Worm (Caenorhabditis elegans) whole organism, mixed stage, embryonic: Measurements from ENCODE around the gene sru-42.

Experiments used
- bed-3 ChIP-seq: fragments of 200-800 bp; sonication (Bioruptor generic); optimal IDR thresholded peaks from 3 replicates; lab custom pipeline; 2018; ENCODE audit warnings: mild to moderate bottlenecking, missing genetic modification characterization, moderate library complexity, missing compliant biosample characterization
- blmp-1 ChIP-seq: fragments of 150-350 bp; optimal IDR thresholded peaks from 2 replicates; lab custom pipeline; 2014; ENCODE audit warnings: missing biosample characterization, missing genetic modification characterization
- ceh-39 ChIP-seq: fragments of 150-350 bp; optimal IDR thresholded peaks from 2 replicates; lab custom pipeline; 2014; ENCODE audit warnings: missing biosample characterization, missing genetic modification characterization
- ceh-43 ChIP-seq: fragments of 200-800 bp; sonication (Bioruptor generic); optimal IDR thresholded peaks from 2 replicates; lab custom pipeline; 2018; ENCODE audit warnings: mild to moderate bottlenecking, missing genetic modification characterization, moderate library complexity, missing compliant biosample characterization
- ceh-83 ChIP-seq: fragments of 200-800 bp; sonication (Bioruptor generic); optimal IDR thresholded peaks from 2 replicates; lab custom pipeline; 2018; ENCODE audit warnings: mild to moderate bottlenecking, missing genetic modification characterization, missing compliant biosample characterization
- ces-1 ChIP-seq: fragments of 150-350 bp; optimal IDR thresholded peaks from 2 replicates; lab custom pipeline; 2014; ENCODE audit warnings: missing biosample characterization, missing genetic modification reagents, missing genetic modification characterization
- cnd-1 ChIP-seq: fragments of 200-800 bp; sonication (Bioruptor generic); optimal IDR thresholded peaks from 2 replicates; lab custom pipeline; 2018; ENCODE audit warnings: mild to moderate bottlenecking, missing genetic modification characterization, missing compliant biosample characterization
- drap-1 ChIP-seq: fragments of 200-800 bp; sonication (Bioruptor generic); optimal IDR thresholded peaks from 3 replicates; lab custom pipeline; 2018; ENCODE audit warnings: mild to moderate bottlenecking, missing genetic modification characterization, missing compliant biosample characterization
- elt-1 ChIP-seq: sonication (generic microtip); optimal IDR thresholded peaks from 2 replicates; lab custom pipeline; 2017; ENCODE audit warnings: missing genetic modification characterization, mild to moderate bottlenecking, missing compliant biosample characterization, antibody characterized with exemption, moderate library complexity, borderline replicate concordance; ENCODE audit not compliant: insufficient read depth
- flh-1 ChIP-seq: fragments of 200-800 bp; sonication (Bioruptor generic); optimal IDR thresholded peaks from 2 replicates; lab custom pipeline; 2018; ENCODE audit warnings: mild to moderate bottlenecking, missing genetic modification characterization, moderate library complexity, missing compliant biosample characterization
- ham-2 ChIP-seq: fragments of 200-800 bp; sonication (Bioruptor generic); optimal IDR thresholded peaks from 2 replicates; lab custom pipeline; 2018; ENCODE audit warnings: mild to moderate bottlenecking, missing genetic modification characterization, missing compliant biosample characterization
- hlh-1 ChIP-seq: fragments of 150-350 bp; optimal IDR thresholded peaks from 2 replicates; lab custom pipeline; 2014; ENCODE audit warnings: missing biosample characterization, missing genetic modification reagents, missing genetic modification characterization
- lin-13 ChIP-seq: fragments of 150-350 bp; optimal IDR thresholded peaks from 2 replicates; lab custom pipeline; 2014; ENCODE audit warnings: missing biosample characterization, missing genetic modification characterization
- lin-32 ChIP-seq: fragments of 200-800 bp; sonication (Bioruptor generic); optimal IDR thresholded peaks from 2 replicates; lab custom pipeline; 2018; ENCODE audit warnings: mild to moderate bottlenecking, missing genetic modification characterization, missing compliant biosample characterization
- lsy-2 ChIP-seq: fragments of 150-350 bp; optimal IDR thresholded peaks from 2 replicates; lab custom pipeline; 2014; ENCODE audit warnings: missing biosample characterization, missing genetic modification characterization
- mab-5 ChIP-seq: fragments of 150-350 bp; optimal IDR thresholded peaks from 2 replicates; lab custom pipeline; 2014; ENCODE audit warnings: missing biosample characterization, missing genetic modification characterization
- nhr-12 ChIP-seq: fragments of 150-350 bp; optimal IDR thresholded peaks from 2 replicates; lab custom pipeline; 2014; ENCODE audit warnings: missing biosample characterization, missing genetic modification characterization
- nhr-2 ChIP-seq: fragments of 150-350 bp; optimal IDR thresholded peaks from 2 replicates; lab custom pipeline; 2014; ENCODE audit warnings: missing biosample characterization, missing genetic modification characterization
- nhr-237 ChIP-seq: fragments of 150-350 bp; optimal IDR thresholded peaks from 2 replicates; lab custom pipeline; 2014; ENCODE audit warnings: missing biosample characterization, missing genetic modification characterization
- nhr-28 ChIP-seq: fragments of 150-350 bp; optimal IDR thresholded peaks from 2 replicates; lab custom pipeline; 2014; ENCODE audit warnings: missing biosample characterization, missing genetic modification characterization
- nhr-76 ChIP-seq: sonication (generic microtip); optimal IDR thresholded peaks from 2 replicates; lab custom pipeline; 2017; ENCODE audit warnings: missing biosample characterization, missing genetic modification characterization
- sem-2 ChIP-seq: fragments of 200-800 bp; sonication (Bioruptor generic); optimal IDR thresholded peaks from 2 replicates; lab custom pipeline; 2018; ENCODE audit warnings: mild to moderate bottlenecking, missing genetic modification characterization, missing compliant biosample characterization
- snpc-4 ChIP-seq: fragments of 150-350 bp; optimal IDR thresholded peaks from 2 replicates; lab custom pipeline; 2014; ENCODE audit warnings: missing biosample characterization, missing genetic modification characterization
- sptf-1 ChIP-seq: sonication (generic microtip); optimal IDR thresholded peaks from 2 replicates; lab custom pipeline; 2017; ENCODE audit warnings: mild to moderate bottlenecking, missing genetic modification characterization, moderate library complexity, missing compliant biosample characterization
- tbx-8 ChIP-seq: fragments of 200-800 bp; sonication (Bioruptor generic); optimal IDR thresholded peaks from 2 replicates; lab custom pipeline; 2018; ENCODE audit warnings: mild to moderate bottlenecking, missing genetic modification characterization, moderate library complexity, missing compliant biosample characterization
- unc-120 ChIP-seq: sonication (generic microtip); optimal IDR thresholded peaks from 2 replicates; lab custom pipeline; 2017; ENCODE audit warnings: missing genetic modification characterization, missing compliant biosample characterization; ENCODE audit not compliant: poor library complexity, severe bottlenecking
- unc-39 ChIP-seq: fragments of 150-350 bp; optimal IDR thresholded peaks from 2 replicates; lab custom pipeline; 2014; ENCODE audit warnings: missing biosample characterization, missing genetic modification characterization
- unc-62 ChIP-seq: fragments of 150-350 bp; optimal IDR thresholded peaks from 2 replicates; lab custom pipeline; 2014; ENCODE audit warnings: missing biosample characterization, missing genetic modification reagents, missing genetic modification characterization
- zip-8 ChIP-seq: fragments of 150-350 bp; optimal IDR thresholded peaks from 2 replicates; lab custom pipeline; 2014; ENCODE audit warnings: missing biosample characterization, missing genetic modification characterization

Gene sru-42

ce11 chrV:15612886-15613285 lies 37.4 kb upstream of the sru-42 start, which contains the start of gene str-263:
Gene str-263, plus strand, starts transcription at chrV:15613186.
- TF ChIP-seq lsy-2 (tag; lab: Kevin White, UChicago) (no peak), ceh-39 (no peak), bed-3 (GFP tag; lab: Kevin White, UChicago) (no peak), ham-2 (GFP tag; lab: Kevin White, UChicago) (no peak), ceh-83 (GFP tag; lab: Kevin White, UChicago) (no peak), sem-2 (GFP tag; lab: Kevin White, UChicago) (no peak), snpc-4 (tag; lab: Kevin White, UChicago) (no peak), hlh-1 (tag; lab: Kevin White, UChicago) (no peak), nhr-76 (tag; lab: Kevin White, UChicago) (no peak), tbx-8 (GFP tag; lab: Kevin White, UChicago) (no peak), mab-5 (tag; lab: Kevin White, UChicago) (no peak), zip-8 (tag; lab: Kevin White, UChicago) (no peak), cnd-1 (no peak), blmp-1 (tag; lab: Kevin White, UChicago) (no peak), nhr-12 (tag; lab: Kevin White, UChicago) (no peak), ces-1 (no peak)

ce11 chrV:15614534-15614933 lies 35.7 kb upstream of the sru-42 start:
- no peak for TF ChIP-seq sem-2 (GFP tag; lab: Kevin White, UChicago)
- TF ChIP-seq nhr-237 (tag; lab: Kevin White, UChicago), result no peak
- TF ChIP-seq flh-1, result no peak
- TF ChIP-seq nhr-28, result no peak
- no peak for TF ChIP-seq lin-32 (GFP tag; lab: Kevin White, UChicago)
- TF ChIP-seq mab-5 (tag; lab: Kevin White, UChicago), result no peak
- TF ChIP-seq ces-1, result no peak
- TF ChIP-seq ceh-83 (GFP tag; lab: Kevin White, UChicago), result no peak
- TF ChIP-seq ham-2 (GFP tag; lab: Kevin White, UChicago), result no peak
- no peak for TF ChIP-seq ceh-43 (GFP tag; lab: Kevin White, UChicago)
- TF ChIP-seq drap-1 (GFP tag; lab: Kevin White, UChicago), result no peak
- no peak for TF ChIP-seq blmp-1 (tag; lab: Kevin White, UChicago)
- TF ChIP-seq cnd-1, result no peak
- TF ChIP-seq sptf-1, result no peak
- TF ChIP-seq hlh-1 (tag; lab: Kevin White, UChicago), result no peak
- TF ChIP-seq nhr-12 (tag; lab: Kevin White, UChicago), result no peak

- TF ChIP-seq nhr-2 (tag; lab: Kevin White, UChicago) (no peak), cnd-1 (no peak)
Measured at ce11 chrV:15621518-15621917, 28.7 kb upstream of the sru-42 start, which contains the start of gene C55A1.1. Gene C55A1.1, plus strand, starts transcription at chrV:15621818.

ce11 chrV:15625561-15625960 lies 24.7 kb upstream of the sru-42 start, which contains the start of gene C55A1.11:
Gene C55A1.11, plus strand, starts transcription at chrV:15625861.
- TF ChIP-seq ham-2 (GFP tag; lab: Kevin White, UChicago) (no peak), lin-13 (tag; lab: Kevin White, UChicago) (no peak), drap-1 (GFP tag; lab: Kevin White, UChicago) (no peak), sem-2 (GFP tag; lab: Kevin White, UChicago) (no peak)
- TF ChIP-seq, all 35 proteins: peak for 0

ce11 chrV:15629543-15629942 lies 20.7 kb upstream of the sru-42 start, which contains the start of gene str-248:
Gene str-248, minus strand, starts transcription at chrV:15629643.
- no peak for TF ChIP-seq ceh-83 (GFP tag; lab: Kevin White, UChicago)
- no peak for TF ChIP-seq unc-120 (tag; lab: Kevin White, UChicago)
- TF ChIP-seq cnd-1, result no peak
- TF ChIP-seq sptf-1, result no peak
- no peak for TF ChIP-seq zip-8 (tag; lab: Kevin White, UChicago)
- TF ChIP-seq nhr-28, result no peak
- TF ChIP-seq unc-62 (GFP tag; lab: Kevin White, UChicago), result no peak
- TF ChIP-seq flh-1, result no peak
- TF ChIP-seq elt-1 (tag; lab: Kevin White, UChicago), result no peak
- TF ChIP-seq unc-39 (tag; lab: Kevin White, UChicago), result no peak
- no peak for TF ChIP-seq hlh-1 (tag; lab: Kevin White, UChicago)
- TF ChIP-seq tbx-8 (GFP tag; lab: Kevin White, UChicago), result no peak
- TF ChIP-seq snpc-4 (tag; lab: Kevin White, UChicago), result no peak
- no peak for TF ChIP-seq nhr-12 (tag; lab: Kevin White, UChicago)
- no peak for TF ChIP-seq ceh-43 (GFP tag; lab: Kevin White, UChicago)
